Worm (Caenorhabditis elegans) whole organism, midembryonic: ENCODE measurements around the gene fnip-2.
"Not testable (repeated sequence)": the region's sequence is repeated elsewhere in the genome, so short reads cannot be mapped to it uniquely, and the experiment has no call there.

Experiments
- cog-1 ChIP-seq: sonication (generic microtip); optimal IDR thresholded peaks from 2 replicates; lab custom pipeline; 2016; ENCODE audit warnings: missing genetic modification characterization, missing compliant biosample characterization
- flt-1 ChIP-seq: fragments of 200-800 bp; sonication (Bioruptor generic); IDR thresholded peaks from 2 replicates; pipeline ENCODE4 v1.3.6; 2022; ENCODE audit warnings: missing genetic modification characterization, missing compliant biosample characterization
- klf-2 ChIP-seq: fragments of 200-800 bp; sonication (Bioruptor generic); conservative IDR thresholded peaks from 2 replicates; pipeline ENCODE4 v1.3.6; 2022; ENCODE audit warnings: missing genetic modification reagents, missing genetic modification characterization, missing compliant biosample characterization
- tab-1 ChIP-seq: fragments of 200-800 bp; sonication (Bioruptor generic); IDR thresholded peaks from 2 replicates; pipeline ENCODE4 v1.3.6; 2022; ENCODE audit warnings: missing genetic modification characterization, missing compliant biosample characterization
- ztf-23 ChIP-seq: fragments of 200-800 bp; sonication (Bioruptor generic); IDR thresholded peaks from 2 replicates; pipeline ENCODE4 v1.3.6; 2022; ENCODE audit warnings: missing genetic modification reagents, missing genetic modification characterization, missing compliant biosample characterization

DNA sequence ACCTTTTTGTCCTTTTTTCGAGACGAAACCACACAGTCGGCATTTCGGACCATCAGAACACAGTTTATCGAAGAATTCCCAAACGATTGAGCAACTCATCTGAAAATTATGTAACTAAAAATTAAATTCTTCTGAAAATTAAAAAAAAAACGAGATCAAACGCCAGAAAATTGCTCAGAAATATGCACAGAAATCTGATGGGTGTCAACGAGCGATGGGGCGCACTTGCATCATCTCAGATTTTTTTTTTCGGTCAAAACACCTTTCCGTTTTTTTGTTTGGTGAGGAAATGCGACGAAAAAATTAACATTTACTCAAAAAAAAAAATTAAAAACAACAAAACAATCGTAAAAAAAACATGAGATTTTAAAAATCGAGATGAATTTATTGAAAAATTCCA is 5.9 kb upstream of the fnip-2 start, which contains the start of gene T04C4.3:
- not testable (repeated sequence) for TF ChIP-seq klf-2; tab-1; cog-1 (tag; lab: Kevin White, UChicago); ztf-23 (GFP tag; lab: Robert Waterston, UW); flt-1
